Worm (Caenorhabditis elegans) whole organism, mixed stage, embryonic: ENCODE measurements around the gene R07G3.8.
A peak's percentile ranks its signal among the peaks of the same experiment; 100 is the strongest.

ENCODE experiments used
- bed-3 ChIP-seq: fragments of 200-800 bp; sonication (Bioruptor generic); optimal IDR thresholded peaks from 3 replicates; lab custom pipeline; 2018; ENCODE audit warnings: mild to moderate bottlenecking, missing genetic modification characterization, moderate library complexity, missing compliant biosample characterization
- blmp-1 ChIP-seq: fragments of 150-350 bp; optimal IDR thresholded peaks from 2 replicates; lab custom pipeline; 2014; ENCODE audit warnings: missing biosample characterization, missing genetic modification characterization
- ceh-43 ChIP-seq: fragments of 200-800 bp; sonication (Bioruptor generic); optimal IDR thresholded peaks from 2 replicates; lab custom pipeline; 2018; ENCODE audit warnings: mild to moderate bottlenecking, missing genetic modification characterization, moderate library complexity, missing compliant biosample characterization
- ceh-83 ChIP-seq: fragments of 200-800 bp; sonication (Bioruptor generic); optimal IDR thresholded peaks from 2 replicates; lab custom pipeline; 2018; ENCODE audit warnings: mild to moderate bottlenecking, missing genetic modification characterization, missing compliant biosample characterization
- ces-1 ChIP-seq: fragments of 150-350 bp; optimal IDR thresholded peaks from 2 replicates; lab custom pipeline; 2014; ENCODE audit warnings: missing biosample characterization, missing genetic modification reagents, missing genetic modification characterization
- cnd-1 ChIP-seq: fragments of 200-800 bp; sonication (Bioruptor generic); optimal IDR thresholded peaks from 2 replicates; lab custom pipeline; 2018; ENCODE audit warnings: mild to moderate bottlenecking, missing genetic modification characterization, missing compliant biosample characterization
- drap-1 ChIP-seq: fragments of 200-800 bp; sonication (Bioruptor generic); optimal IDR thresholded peaks from 3 replicates; lab custom pipeline; 2018; ENCODE audit warnings: mild to moderate bottlenecking, missing genetic modification characterization, missing compliant biosample characterization
- elt-1 ChIP-seq: sonication (generic microtip); optimal IDR thresholded peaks from 2 replicates; lab custom pipeline; 2017; ENCODE audit warnings: missing genetic modification characterization, mild to moderate bottlenecking, missing compliant biosample characterization, antibody characterized with exemption, moderate library complexity, borderline replicate concordance; ENCODE audit not compliant: insufficient read depth
- flh-1 ChIP-seq: fragments of 200-800 bp; sonication (Bioruptor generic); optimal IDR thresholded peaks from 2 replicates; lab custom pipeline; 2018; ENCODE audit warnings: mild to moderate bottlenecking, missing genetic modification characterization, moderate library complexity, missing compliant biosample characterization
- ham-2 ChIP-seq: fragments of 200-800 bp; sonication (Bioruptor generic); optimal IDR thresholded peaks from 2 replicates; lab custom pipeline; 2018; ENCODE audit warnings: mild to moderate bottlenecking, missing genetic modification characterization, missing compliant biosample characterization
- hlh-1 ChIP-seq: fragments of 150-350 bp; optimal IDR thresholded peaks from 2 replicates; lab custom pipeline; 2014; ENCODE audit warnings: missing biosample characterization, missing genetic modification reagents, missing genetic modification characterization
- lin-13 ChIP-seq: fragments of 150-350 bp; optimal IDR thresholded peaks from 2 replicates; lab custom pipeline; 2014; ENCODE audit warnings: missing biosample characterization, missing genetic modification characterization
- lin-32 ChIP-seq: fragments of 200-800 bp; sonication (Bioruptor generic); optimal IDR thresholded peaks from 2 replicates; lab custom pipeline; 2018; ENCODE audit warnings: mild to moderate bottlenecking, missing genetic modification characterization, missing compliant biosample characterization
- lsy-2 ChIP-seq: fragments of 150-350 bp; optimal IDR thresholded peaks from 2 replicates; lab custom pipeline; 2014; ENCODE audit warnings: missing biosample characterization, missing genetic modification characterization
- mab-5 ChIP-seq: fragments of 150-350 bp; optimal IDR thresholded peaks from 2 replicates; lab custom pipeline; 2014; ENCODE audit warnings: missing biosample characterization, missing genetic modification characterization
- mep-1 ChIP-seq: fragments of 150-350 bp; optimal IDR thresholded peaks from 2 replicates; lab custom pipeline; 2017; ENCODE audit warnings: missing biosample characterization, missing genetic modification reagents, missing genetic modification characterization, inconsistent platforms
- mls-2 ChIP-seq: sonication (generic microtip); optimal IDR thresholded peaks from 2 replicates; lab custom pipeline; 2016; ENCODE audit warnings: mild to moderate bottlenecking, missing genetic modification characterization, moderate library complexity, missing compliant biosample characterization
- nhr-12 ChIP-seq: fragments of 150-350 bp; optimal IDR thresholded peaks from 2 replicates; lab custom pipeline; 2014; ENCODE audit warnings: missing biosample characterization, missing genetic modification characterization
- nhr-2 ChIP-seq: fragments of 150-350 bp; optimal IDR thresholded peaks from 2 replicates; lab custom pipeline; 2014; ENCODE audit warnings: missing biosample characterization, missing genetic modification characterization
- nhr-237 ChIP-seq: fragments of 150-350 bp; optimal IDR thresholded peaks from 2 replicates; lab custom pipeline; 2014; ENCODE audit warnings: missing biosample characterization, missing genetic modification characterization
- nhr-28 ChIP-seq: fragments of 150-350 bp; optimal IDR thresholded peaks from 2 replicates; lab custom pipeline; 2014; ENCODE audit warnings: missing biosample characterization, missing genetic modification characterization
- nhr-76 ChIP-seq: sonication (generic microtip); optimal IDR thresholded peaks from 2 replicates; lab custom pipeline; 2017; ENCODE audit warnings: missing biosample characterization, missing genetic modification characterization
- pha-4 ChIP-seq: fragments of 150-350 bp; optimal IDR thresholded peaks from 2 replicates; lab custom pipeline; 2018; ENCODE audit warnings: missing biosample characterization, missing genetic modification reagents, missing genetic modification characterization
- sem-2 ChIP-seq: fragments of 200-800 bp; sonication (Bioruptor generic); optimal IDR thresholded peaks from 2 replicates; lab custom pipeline; 2018; ENCODE audit warnings: mild to moderate bottlenecking, missing genetic modification characterization, missing compliant biosample characterization
- sptf-1 ChIP-seq: sonication (generic microtip); optimal IDR thresholded peaks from 2 replicates; lab custom pipeline; 2017; ENCODE audit warnings: mild to moderate bottlenecking, missing genetic modification characterization, moderate library complexity, missing compliant biosample characterization
- tbx-8 ChIP-seq: fragments of 200-800 bp; sonication (Bioruptor generic); optimal IDR thresholded peaks from 2 replicates; lab custom pipeline; 2018; ENCODE audit warnings: mild to moderate bottlenecking, missing genetic modification characterization, moderate library complexity, missing compliant biosample characterization
- unc-120 ChIP-seq: sonication (generic microtip); optimal IDR thresholded peaks from 2 replicates; lab custom pipeline; 2017; ENCODE audit warnings: missing genetic modification characterization, missing compliant biosample characterization; ENCODE audit not compliant: poor library complexity, severe bottlenecking
- unc-62 ChIP-seq: fragments of 150-350 bp; optimal IDR thresholded peaks from 2 replicates; lab custom pipeline; 2014; ENCODE audit warnings: missing biosample characterization, missing genetic modification reagents, missing genetic modification characterization
- zip-8 ChIP-seq: fragments of 150-350 bp; optimal IDR thresholded peaks from 2 replicates; lab custom pipeline; 2014; ENCODE audit warnings: missing biosample characterization, missing genetic modification characterization
- ztf-11 ChIP-seq: fragments of 150-350 bp; optimal IDR thresholded peaks from 2 replicates; lab custom pipeline; 2014; ENCODE audit warnings: missing biosample characterization, missing genetic modification characterization

Gene R07G3.8

ce11 chrII:7605306-7605705 is 15.0 kb downstream of the R07G3.8 start, which contains the start of gene osm-8:
osm-8 (minus strand) TSS chrII:7605406.
- no peak for TF ChIP-seq sem-2 (GFP tag; lab: Kevin White, UChicago)
- TF ChIP-seq pha-4 (tag; lab: Kevin White, UChicago) = no peak
- no peak for TF ChIP-seq drap-1 (GFP tag; lab: Kevin White, UChicago)
- TF ChIP-seq flh-1 (GFP tag; lab: Kevin White, UChicago) = no peak
- TF ChIP-seq nhr-12 = no peak
- no peak for TF ChIP-seq sptf-1 (tag; lab: Kevin White, UChicago)
- no peak for TF ChIP-seq unc-62 (GFP tag; lab: Kevin White, UChicago)
- TF ChIP-seq blmp-1 (tag; lab: Kevin White, UChicago) = no peak
- no peak for TF ChIP-seq ces-1 (GFP tag; lab: Kevin White, UChicago)
- TF ChIP-seq ztf-11 (tag; lab: Kevin White, UChicago) = no peak
- TF ChIP-seq ceh-43 (GFP tag; lab: Kevin White, UChicago) = no peak
- no peak for TF ChIP-seq tbx-8 (GFP tag; lab: Kevin White, UChicago)

- no peak for TF ChIP-seq nhr-237
- no peak for TF ChIP-seq lin-32 (GFP tag; lab: Kevin White, UChicago)
- no peak for TF ChIP-seq ceh-43 (GFP tag; lab: Kevin White, UChicago)
- TF ChIP-seq mep-1 (tag; lab: Kevin White, UChicago) = no peak
- no peak for TF ChIP-seq bed-3 (GFP tag; lab: Kevin White, UChicago)
- TF ChIP-seq lsy-2 (tag; lab: Kevin White, UChicago) = no peak
These were observed 21.0 kb downstream of the R07G3.8 start, which contains the start of gene npp-21 for ce11 chrII:7599357-7599756. npp-21 (plus strand) TSS chrII:7599657.

ce11 chrII:7598702-7599314 is 21.5 kb downstream of the R07G3.8 start, which contains the start of gene pgam-5:
pgam-5 (minus strand) TSS chrII:7598752.
- TF ChIP-seq elt-1 (tag; lab: Kevin White, UChicago) (no peak), sem-2 (GFP tag; lab: Kevin White, UChicago) (no peak), bed-3 (GFP tag; lab: Kevin White, UChicago) (no peak), nhr-28 (tag; lab: Kevin White, UChicago) (no peak), ceh-43 (GFP tag; lab: Kevin White, UChicago) (no peak), drap-1 (GFP tag; lab: Kevin White, UChicago) (no peak)

DNA sequence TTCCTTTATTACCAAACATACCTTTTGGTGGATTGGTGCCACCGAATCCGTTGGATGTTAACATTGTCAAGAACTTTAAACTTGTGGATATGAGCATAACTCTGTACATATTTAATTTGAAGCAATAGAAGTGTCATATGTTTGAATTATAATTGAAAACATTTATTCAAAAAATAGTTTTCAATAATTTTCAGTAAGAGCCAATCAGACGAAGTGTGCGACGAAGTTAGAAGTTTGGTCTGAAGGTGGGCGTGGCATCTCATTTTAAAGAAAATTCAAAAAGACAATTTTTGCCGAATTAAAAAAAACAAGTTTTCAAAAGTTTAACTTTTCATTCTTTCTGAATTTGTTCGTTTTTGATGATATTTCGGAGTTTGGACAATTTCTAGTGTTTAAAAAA is 25.5 kb downstream of the R07G3.8 start, which contains the start of gene syd-1:
TSS of gene syd-1 (minus strand) at position 101 of the 400 bp plus-strand sequence.
- no peak for TF ChIP-seq blmp-1 (tag; lab: Kevin White, UChicago)
- TF ChIP-seq lin-32 (GFP tag; lab: Kevin White, UChicago) = no peak
- TF ChIP-seq sptf-1 (tag; lab: Kevin White, UChicago) = no peak
- TF ChIP-seq lin-13 (tag; lab: Kevin White, UChicago) = no peak
- TF ChIP-seq nhr-12 = no peak
- no peak for TF ChIP-seq ceh-43 (GFP tag; lab: Kevin White, UChicago)
- TF ChIP-seq ceh-83 = no peak
- TF ChIP-seq elt-1 (tag; lab: Kevin White, UChicago) = no peak
- TF ChIP-seq zip-8 (tag; lab: Kevin White, UChicago) = no peak
- no peak for TF ChIP-seq pha-4 (tag; lab: Kevin White, UChicago)
- no peak for TF ChIP-seq nhr-2
- no peak for TF ChIP-seq mab-5 (tag; lab: Kevin White, UChicago)
- TF ChIP-seq ces-1 (GFP tag; lab: Kevin White, UChicago) = no peak
- TF ChIP-seq unc-120 (tag; lab: Kevin White, UChicago) = no peak
- TF ChIP-seq mep-1 (tag; lab: Kevin White, UChicago) = no peak
- no peak for TF ChIP-seq nhr-28 (tag; lab: Kevin White, UChicago)
- no peak for TF ChIP-seq hlh-1 (tag; lab: Kevin White, UChicago)
- no peak for TF ChIP-seq cnd-1 (tag; lab: Kevin White, UChicago)
- TF ChIP-seq bed-3 (GFP tag; lab: Kevin White, UChicago) = no peak
- no peak for TF ChIP-seq ham-2 (GFP tag; lab: Kevin White, UChicago)

DNA sequence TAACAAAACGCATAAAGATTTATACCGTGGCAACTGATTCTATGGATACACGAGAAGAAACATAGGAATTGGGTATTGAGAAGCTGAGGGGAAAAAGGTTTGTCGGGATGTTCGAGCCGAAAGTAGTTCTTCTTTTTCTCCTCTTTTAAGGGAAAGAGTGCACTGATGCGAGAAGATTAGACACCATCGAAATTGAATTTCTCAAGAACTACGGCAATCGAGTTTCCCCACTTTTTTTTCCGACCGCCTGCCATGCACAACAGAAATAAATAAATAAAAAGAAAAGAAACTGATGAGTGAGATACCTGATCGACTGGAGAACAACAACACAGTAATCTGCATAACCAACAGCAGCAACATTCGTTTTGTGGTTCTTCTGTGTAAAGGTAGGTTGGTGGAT is 26.1 kb downstream of the R07G3.8 start:
- TF ChIP-seq mls-2 (no peak), ceh-43 (GFP tag; lab: Kevin White, UChicago) (no peak), ces-1 (GFP tag; lab: Kevin White, UChicago) (peak; percentile 84), nhr-76 (no peak)
